Fruit fly (Drosophila melanogaster) whole organism, embryonic: ENCODE data around the gene CG34357.

Experiments used
- Antp ChIP-seq: fragments of 200-800 bp; sonication (Bioruptor generic); optimal IDR thresholded peaks from 3 replicates; lab custom pipeline; 2016; ENCODE audit warnings: missing biosample characterization, missing genetic modification characterization
- Atf-2 ChIP-seq: fragments of 200-800 bp; sonication (Bioruptor generic); optimal IDR thresholded peaks from 2 replicates; lab custom pipeline; 2016; ENCODE audit warnings: missing biosample characterization, missing genetic modification characterization
- Bgb ChIP-seq: fragments of 200-800 bp; sonication (Bioruptor generic); IDR thresholded peaks from 2 replicates; pipeline ENCODE4 v1.3.6; 2022; ENCODE audit warnings: missing biosample characterization, missing genetic modification characterization; ENCODE audit not compliant: partially characterized antibody
- Bteb2 ChIP-seq: fragments of 200-800 bp; sonication (Bioruptor generic); optimal IDR thresholded peaks from 2 replicates; lab custom pipeline; 2016; ENCODE audit warnings: missing biosample characterization, missing genetic modification characterization
- CG10654 ChIP-seq: fragments of 200-800 bp; sonication (Bioruptor generic); optimal IDR thresholded peaks from 2 replicates; lab custom pipeline; 2016; ENCODE audit warnings: missing biosample characterization, missing genetic modification characterization
- CG13287 ChIP-seq: fragments of 200-800 bp; sonication (Bioruptor generic); IDR thresholded peaks from 2 replicates; pipeline ENCODE4 v1.3.6; 2022; ENCODE audit warnings: missing biosample characterization, missing genetic modification characterization; ENCODE audit not compliant: partially characterized antibody
- CG14710 ChIP-seq: fragments of 200-800 bp; sonication (Bioruptor generic); optimal IDR thresholded peaks from 3 replicates; lab custom pipeline; 2019; ENCODE audit warnings: missing biosample characterization, mild to moderate bottlenecking, missing genetic modification characterization, moderate library complexity
- CG16813 ChIP-seq: fragments of 200-800 bp; sonication (Bioruptor generic); IDR thresholded peaks from 3 replicates; pipeline ENCODE4 v1.3.6; 2022; ENCODE audit warnings: missing biosample characterization, missing genetic modification characterization; ENCODE audit not compliant: partially characterized antibody
- CG17802 ChIP-seq: fragments of 200-800 bp; sonication (Bioruptor generic); optimal IDR thresholded peaks from 2 replicates; lab custom pipeline; 2018; ENCODE audit warnings: missing biosample characterization, mild to moderate bottlenecking, missing genetic modification characterization, moderate library complexity
- CG1792 ChIP-seq: fragments of 200-800 bp; sonication (Bioruptor generic); optimal IDR thresholded peaks from 2 replicates; lab custom pipeline; 2016; ENCODE audit warnings: missing biosample characterization, missing genetic modification characterization
- CG34224 ChIP-seq: fragments of 200-800 bp; sonication (Bioruptor generic); IDR thresholded peaks from 3 replicates; pipeline ENCODE4 v1.3.6; 2022; ENCODE audit warnings: missing biosample characterization, missing genetic modification characterization; ENCODE audit not compliant: partially characterized antibody
- CG34422 ChIP-seq: fragments of 200-800 bp; sonication (Bioruptor generic); IDR thresholded peaks from 3 replicates; pipeline ENCODE4 v1.3.6; 2022; ENCODE audit warnings: missing biosample characterization, missing genetic modification characterization
- CG42726 ChIP-seq: fragments of 200-800 bp; sonication (Bioruptor generic); IDR thresholded peaks from 2 replicates; pipeline ENCODE4 v1.3.6; 2022; ENCODE audit warnings: missing biosample characterization, missing genetic modification characterization; ENCODE audit not compliant: partially characterized antibody
- CG4360 ChIP-seq: fragments of 200-800 bp; sonication (Bioruptor generic); IDR thresholded peaks from 2 replicates; pipeline ENCODE4 v1.3.6; 2022; ENCODE audit warnings: missing biosample characterization, missing genetic modification characterization
- CG4617 ChIP-seq: fragments of 200-800 bp; sonication (Bioruptor generic); optimal IDR thresholded peaks from 3 replicates; lab custom pipeline; 2016; ENCODE audit warnings: missing biosample characterization, missing genetic modification characterization, borderline replicate concordance
- CG4854 ChIP-seq: fragments of 200-800 bp; sonication (Bioruptor generic); optimal IDR thresholded peaks from 2 replicates; lab custom pipeline; 2016; ENCODE audit warnings: missing biosample characterization, missing genetic modification characterization, inconsistent platforms
- CG7786 ChIP-seq: fragments of 200-800 bp; sonication (Bioruptor generic); optimal IDR thresholded peaks from 2 replicates; lab custom pipeline; 2016; ENCODE audit warnings: missing biosample characterization, missing genetic modification characterization
- CG9797 ChIP-seq: fragments of 200-800 bp; sonication (Bioruptor generic); optimal IDR thresholded peaks from 3 replicates; lab custom pipeline; 2018; ENCODE audit warnings: missing biosample characterization, mild to moderate bottlenecking, missing genetic modification characterization
- Dbx ChIP-seq: fragments of 200-800 bp; sonication (Bioruptor generic); IDR thresholded peaks from 3 replicates; pipeline ENCODE4 v1.3.6; 2022; ENCODE audit warnings: missing biosample characterization, missing genetic modification characterization
- Dfd ChIP-seq, 2 experiments: fragments of >200 bp; optimal IDR thresholded peaks; 2 replicates each; lab custom pipeline; 2017; ENCODE audit warnings: missing biosample characterization in 2 of 2, missing genetic modification characterization in 2 of 2
- Dll ChIP-seq: fragments of 200-800 bp; sonication (Bioruptor generic); IDR thresholded peaks from 4 replicates; pipeline ENCODE4 v1.3.6; 2022; ENCODE audit warnings: missing biosample characterization, missing genetic modification characterization; ENCODE audit not compliant: partially characterized antibody
- HHEX ChIP-seq: fragments of 200-800 bp; sonication (Bioruptor generic); optimal IDR thresholded peaks from 3 replicates; lab custom pipeline; 2017; ENCODE audit warnings: missing biosample characterization, mild to moderate bottlenecking, missing genetic modification characterization, missing genetic modification reagents
- Hand ChIP-seq: fragments of 200-800 bp; sonication (Bioruptor generic); optimal IDR thresholded peaks from 2 replicates; lab custom pipeline; 2017; ENCODE audit warnings: mild to moderate bottlenecking, missing biosample characterization, missing genetic modification reagents, missing genetic modification characterization
- Hr3 ChIP-seq: fragments of 200-800 bp; sonication (Bioruptor generic); optimal IDR thresholded peaks from 3 replicates; lab custom pipeline; 2016; ENCODE audit warnings: missing biosample characterization, missing genetic modification characterization
- MBD-R2 ChIP-seq: fragments of 200-800 bp; sonication (Bioruptor generic); IDR thresholded peaks from 2 replicates; pipeline ENCODE4 v1.3.6; 2022; ENCODE audit warnings: missing biosample characterization, missing genetic modification characterization
- MESR4 ChIP-seq: fragments of 200-800 bp; sonication (Bioruptor generic); optimal IDR thresholded peaks from 2 replicates; lab custom pipeline; 2018; ENCODE audit warnings: missing biosample characterization, mild to moderate bottlenecking, missing genetic modification characterization, moderate library complexity
- Med ChIP-seq: fragments of 200-800 bp; sonication (Bioruptor generic); peaks from one replicate; lab custom pipeline; 2016; ENCODE audit warnings: missing biosample characterization, missing genetic modification characterization, mild to moderate bottlenecking, inconsistent platforms, moderate library complexity
- Nf-YA ChIP-seq: fragments of 200-800 bp; sonication (Bioruptor generic); IDR thresholded peaks from 2 replicates; pipeline ENCODE4 v1.3.6; 2022; ENCODE audit warnings: missing biosample characterization, missing genetic modification characterization
- Scr ChIP-seq: fragments of 200-800 bp; sonication (Bioruptor generic); IDR thresholded peaks from 2 replicates; pipeline ENCODE4 v1.3.6; 2022; ENCODE audit warnings: missing biosample characterization, missing genetic modification characterization; ENCODE audit not compliant: partially characterized antibody
- Sin3A ChIP-seq: fragments of >200 bp; optimal IDR thresholded peaks from 2 replicates; lab custom pipeline; 2018
- YL-1 ChIP-seq: fragments of 200-800 bp; sonication (Bioruptor generic); optimal IDR thresholded peaks from 3 replicates; lab custom pipeline; 2017; ENCODE audit warnings: missing biosample characterization, mild to moderate bottlenecking, missing genetic modification characterization
- gem ChIP-seq: fragments of 200-800 bp; sonication (Bioruptor generic); optimal IDR thresholded peaks from 2 replicates; lab custom pipeline; 2019; ENCODE audit warnings: missing biosample characterization, mild to moderate bottlenecking, missing genetic modification characterization, moderate library complexity
- gfzf ChIP-seq: fragments of 200-800 bp; sonication (Bioruptor generic); optimal IDR thresholded peaks from 2 replicates; lab custom pipeline; 2016; ENCODE audit warnings: missing biosample characterization, mild to moderate bottlenecking, missing genetic modification characterization, moderate library complexity
- hkb ChIP-seq, 2 experiments: fragments of 200-800 bp in 1 of 2; fragments of >200 bp in 1 of 2; sonication (Bioruptor generic) in 1 of 2; IDR thresholded peaks in 1 of 2; optimal IDR thresholded peaks in 1 of 2; 2 replicates each; pipeline versions ENCODE4 v1.3.6 to Lab custom; 2017 to 2022; ENCODE audit warnings: missing biosample characterization in 1 of 2, missing genetic modification characterization in 1 of 2
- ind ChIP-seq: fragments of 200-800 bp; sonication (Bioruptor generic); optimal IDR thresholded peaks from 3 replicates; lab custom pipeline; 2016; ENCODE audit warnings: missing biosample characterization, missing genetic modification characterization
- mld ChIP-seq: fragments of 200-800 bp; sonication (Bioruptor generic); IDR thresholded peaks from 3 replicates; pipeline ENCODE4 v1.3.6; 2022; ENCODE audit warnings: missing biosample characterization, missing genetic modification characterization; ENCODE audit not compliant: partially characterized antibody
- pzg ChIP-seq: fragments of 200-800 bp; sonication (Bioruptor generic); optimal IDR thresholded peaks from 3 replicates; lab custom pipeline; 2018; ENCODE audit warnings: missing biosample characterization, mild to moderate bottlenecking, missing genetic modification characterization, moderate library complexity
- scrt ChIP-seq: fragments of 200-800 bp; sonication (Bioruptor generic); optimal IDR thresholded peaks from 2 replicates; lab custom pipeline; 2018; ENCODE audit warnings: missing biosample characterization, mild to moderate bottlenecking, missing genetic modification characterization, moderate library complexity
- sd ChIP-seq: fragments of 200-800 bp; sonication (Bioruptor generic); optimal IDR thresholded peaks from 3 replicates; lab custom pipeline; 2018; ENCODE audit warnings: missing biosample characterization, mild to moderate bottlenecking, missing genetic modification characterization, moderate library complexity
- sob ChIP-seq: fragments of 200-800 bp; sonication (Bioruptor generic); IDR thresholded peaks from 2 replicates; pipeline ENCODE4 v1.3.6; 2022; ENCODE audit warnings: missing biosample characterization, missing genetic modification characterization
- tx ChIP-seq: fragments of 200-800 bp; sonication (Bioruptor generic); optimal IDR thresholded peaks from 2 replicates; lab custom pipeline; 2016; ENCODE audit warnings: missing biosample characterization, missing genetic modification characterization
- wek ChIP-seq: fragments of 200-800 bp; sonication (Bioruptor generic); optimal IDR thresholded peaks from 3 replicates; lab custom pipeline; 2018; ENCODE audit warnings: missing biosample characterization, mild to moderate bottlenecking, missing genetic modification characterization, moderate library complexity

CG34357 gene

dm6 chr3R:4506265-4506664, 51.6 kb downstream of the CG34357 start, which contains the start of gene CG34425:
CG34425 (minus strand) TSS chr3R:4506365.
- TF ChIP-seq gem (tag; lab: Kevin White, UChicago) (no peak), Nf-YA (GFP tag; lab: Robert Waterston, UW) (no peak), tx (no peak), CG4854 (GFP tag; lab: Kevin White, UChicago) (no peak), wek (GFP tag; lab: Kevin White, UChicago) (no peak), CG1792 (GFP tag; lab: Kevin White, UChicago) (no peak), CG7786 (GFP tag; lab: Kevin White, UChicago) (no peak), hkb (optimal IDR thresholded peaks at IDR 0.05; lab: Kevin White, UChicago) (no peak), hkb (GFP tag; IDR thresholded peaks at IDR 0.05; lab: Robert Waterston, UW) (no peak), Atf-2 (GFP tag; lab: Kevin White, UChicago) (no peak), Hand (GFP tag; lab: Kevin White, UChicago) (no peak), Hr3 (no peak), Antp (no peak), CG14710 (tag; lab: Kevin White, UChicago) (no peak), CG17802 (tag; lab: Kevin White, UChicago) (no peak), Bteb2 (GFP tag; lab: Kevin White, UChicago) (no peak)
- TF ChIP-seq, all 482 proteins: peak for 0

dm6 chr3R:4484999-4485398, 72.9 kb downstream of the CG34357 start, which contains the start of gene Fip1:
Fip1 (plus strand) TSS chr3R:4485008.
- 0 out of 4 replicates have a peak, but pooled peaks have one; percentile 39 for TF ChIP-seq Dll (GFP tag; lab: Robert Waterston, UW)
- TF ChIP-seq MBD-R2 (GFP tag; lab: Robert Waterston, UW) = peak; percentile 72
- peak; percentile 43; the same call in 1 of the 2 replicates for TF ChIP-seq CG4360 (GFP tag; lab: Robert Waterston, UW)
- 0 out of 3 replicates have a peak, but pooled peaks have one; percentile 19 for TF ChIP-seq Dbx (GFP tag; lab: Robert Waterston, UW)
- peak; percentile 45 for TF ChIP-seq CG4617
- TF ChIP-seq Med = peak; percentile 67
- no peak for TF ChIP-seq HHEX
- TF ChIP-seq CG9797 (GFP tag; lab: Kevin White, UChicago) = peak; percentile 46
- TF ChIP-seq gfzf = peak; percentile 48
- TF ChIP-seq scrt (GFP tag; lab: Kevin White, UChicago) = no peak
- TF ChIP-seq Scr (GFP tag; lab: Robert Waterston, UW) = peak; percentile 31; the same call in 1 of the 2 replicates
- peak; percentile 2 for TF ChIP-seq Sin3A (lab: Kevin White, UChicago)
- no peak for TF ChIP-seq CG10654
- TF ChIP-seq MESR4 (GFP tag; lab: Kevin White, UChicago) = peak; percentile 77
- no peak for TF ChIP-seq mld (GFP tag; lab: Robert Waterston, UW)
- TF ChIP-seq pzg (GFP tag; lab: Kevin White, UChicago) = peak; percentile 6
- TF ChIP-seq YL-1 (GFP tag; lab: Kevin White, UChicago) = peak; percentile 22
- peak; percentile 74; the same call in 1 of the 3 replicates for TF ChIP-seq CG34422 (GFP tag; lab: Robert Waterston, UW)
- TF ChIP-seq CG16813 = 0 out of 3 replicates have a peak, but pooled peaks have one; percentile 10
- TF ChIP-seq Dfd (GFP tag; optimal IDR thresholded peaks at IDR 0.05; lab: Kevin White, UChicago) = no peak
- no peak for TF ChIP-seq CG42726 (GFP tag; lab: Robert Waterston, UW)
- TF ChIP-seq CG13287 = peak; percentile 29; the same call in 1 of the 2 replicates
- TF ChIP-seq ind (GFP tag; lab: Kevin White, UChicago) = no peak
- TF ChIP-seq Bgb = peak; percentile 32; the same call in 1 of the 2 replicates
- TF ChIP-seq sd (tag; lab: Kevin White, UChicago) = no peak
- no peak for TF ChIP-seq sob (GFP tag; lab: Robert Waterston, UW)
- TF ChIP-seq CG34224 = 0 out of 3 replicates have a peak, but pooled peaks have one; percentile 18
